Fruit fly (Drosophila melanogaster) whole organism, embryonic: ENCODE data around the gene nbs.

Source experiments
- ATbp ChIP-seq: fragments of 200-800 bp; sonication (Bioruptor generic); optimal IDR thresholded peaks from 2 replicates; lab custom pipeline; 2017; ENCODE audit warnings: missing biosample characterization, mild to moderate bottlenecking, missing genetic modification characterization, missing genetic modification reagents
- Bgb ChIP-seq: fragments of 200-800 bp; sonication (Bioruptor generic); IDR thresholded peaks from 2 replicates; pipeline ENCODE4 v1.3.6; 2022; ENCODE audit warnings: missing biosample characterization, missing genetic modification characterization; ENCODE audit not compliant: partially characterized antibody
- C15 ChIP-seq: fragments of 200-800 bp; sonication (Bioruptor generic); IDR thresholded peaks from 3 replicates; pipeline ENCODE4 v1.3.6; 2022; ENCODE audit warnings: missing biosample characterization, missing genetic modification characterization
- CG1603 ChIP-seq: fragments of 200-800 bp; sonication (Bioruptor generic); optimal IDR thresholded peaks from 2 replicates; lab custom pipeline; 2019; ENCODE audit warnings: missing biosample characterization, mild to moderate bottlenecking, missing genetic modification characterization, moderate library complexity
- CG16813 ChIP-seq: fragments of 200-800 bp; sonication (Bioruptor generic); IDR thresholded peaks from 3 replicates; pipeline ENCODE4 v1.3.6; 2022; ENCODE audit warnings: missing biosample characterization, missing genetic modification characterization; ENCODE audit not compliant: partially characterized antibody
- CG17612 ChIP-seq: fragments of 200-800 bp; sonication (Bioruptor generic); IDR thresholded peaks from 2 replicates; pipeline ENCODE4 v1.3.6; 2022; ENCODE audit warnings: missing biosample characterization, missing genetic modification characterization
- CG17802 ChIP-seq: fragments of 200-800 bp; sonication (Bioruptor generic); optimal IDR thresholded peaks from 2 replicates; lab custom pipeline; 2018; ENCODE audit warnings: missing biosample characterization, mild to moderate bottlenecking, missing genetic modification characterization, moderate library complexity
- CG30403 ChIP-seq: fragments of 200-800 bp; sonication (Bioruptor generic); optimal IDR thresholded peaks from 3 replicates; lab custom pipeline; 2016; ENCODE audit warnings: missing biosample characterization, missing genetic modification characterization
- CG34224 ChIP-seq: fragments of 200-800 bp; sonication (Bioruptor generic); IDR thresholded peaks from 3 replicates; pipeline ENCODE4 v1.3.6; 2022; ENCODE audit warnings: missing biosample characterization, missing genetic modification characterization; ENCODE audit not compliant: partially characterized antibody
- CG5245 ChIP-seq: fragments of 200-800 bp; sonication (Bioruptor generic); optimal IDR thresholded peaks from 3 replicates; lab custom pipeline; 2016; ENCODE audit warnings: missing biosample characterization, missing genetic modification characterization
- CG6791 ChIP-seq: fragments of 200-800 bp; sonication (Bioruptor generic); IDR thresholded peaks from 3 replicates; pipeline ENCODE4 v1.3.6; 2022; ENCODE audit warnings: missing biosample characterization, missing genetic modification characterization; ENCODE audit not compliant: partially characterized antibody
- CG6813 ChIP-seq: fragments of 200-800 bp; sonication (Bioruptor generic); optimal IDR thresholded peaks from 2 replicates; lab custom pipeline; 2017; ENCODE audit warnings: missing biosample characterization, missing genetic modification characterization, mild to moderate bottlenecking, moderate library complexity, missing genetic modification reagents
- CG7839 ChIP-seq: fragments of 200-800 bp; sonication (Bioruptor generic); optimal IDR thresholded peaks from 3 replicates; lab custom pipeline; 2018; ENCODE audit warnings: missing biosample characterization, mild to moderate bottlenecking, missing genetic modification characterization, moderate library complexity
- CG7928 ChIP-seq: fragments of 200-800 bp; sonication (Bioruptor generic); optimal IDR thresholded peaks from 2 replicates; lab custom pipeline; 2017; ENCODE audit warnings: missing biosample characterization, mild to moderate bottlenecking, missing genetic modification characterization
- CG8089 ChIP-seq: fragments of 200-800 bp; sonication (Bioruptor generic); optimal IDR thresholded peaks from 3 replicates; lab custom pipeline; 2016; ENCODE audit warnings: missing biosample characterization, missing genetic modification characterization
- CG8924 ChIP-seq: fragments of 200-800 bp; optimal IDR thresholded peaks from 3 replicates; lab custom pipeline; 2019; ENCODE audit warnings: missing biosample characterization, mild to moderate bottlenecking, missing genetic modification characterization, moderate library complexity
- Camta ChIP-seq: fragments of 200-800 bp; sonication (Bioruptor generic); optimal IDR thresholded peaks from 2 replicates; lab custom pipeline; 2016; ENCODE audit warnings: missing biosample characterization, missing genetic modification characterization
- Dip3 ChIP-seq: fragments of 200-800 bp; sonication (Bioruptor generic); optimal IDR thresholded peaks from 3 replicates; lab custom pipeline; 2016; ENCODE audit warnings: missing biosample characterization, missing genetic modification characterization
- Dp ChIP-seq: fragments of 200-800 bp; sonication (Bioruptor generic); optimal IDR thresholded peaks from 2 replicates; lab custom pipeline; 2018; ENCODE audit warnings: missing biosample characterization, mild to moderate bottlenecking, missing genetic modification characterization, moderate library complexity
- E2f2 ChIP-seq: fragments of 200-800 bp; sonication (Bioruptor generic); IDR thresholded peaks from 2 replicates; pipeline ENCODE4 v1.3.6; 2022; ENCODE audit warnings: missing biosample characterization, missing genetic modification characterization
- HLH4C ChIP-seq: fragments of 200-800 bp; sonication (Bioruptor generic); IDR thresholded peaks from 3 replicates; pipeline ENCODE4 v1.3.6; 2022; ENCODE audit warnings: missing biosample characterization, missing genetic modification characterization; ENCODE audit not compliant: partially characterized antibody
- Hsf ChIP-seq: fragments of 200-800 bp; sonication (Bioruptor generic); optimal IDR thresholded peaks from 3 replicates; lab custom pipeline; 2016; ENCODE audit warnings: missing biosample characterization, missing genetic modification characterization
- Lim3 ChIP-seq: fragments of 200-800 bp; sonication (Bioruptor generic); IDR thresholded peaks from 2 replicates; pipeline ENCODE4 v1.3.6; 2022; ENCODE audit warnings: missing biosample characterization, missing genetic modification characterization
- MBD-R2 ChIP-seq: fragments of 200-800 bp; sonication (Bioruptor generic); IDR thresholded peaks from 2 replicates; pipeline ENCODE4 v1.3.6; 2022; ENCODE audit warnings: missing biosample characterization, missing genetic modification characterization
- NC2α ChIP-seq: fragments of 200-800 bp; sonication (Bioruptor generic); optimal IDR thresholded peaks from 2 replicates; lab custom pipeline; 2016; ENCODE audit warnings: missing biosample characterization, missing genetic modification characterization
- Scr ChIP-seq: fragments of 200-800 bp; sonication (Bioruptor generic); IDR thresholded peaks from 2 replicates; pipeline ENCODE4 v1.3.6; 2022; ENCODE audit warnings: missing biosample characterization, missing genetic modification characterization; ENCODE audit not compliant: partially characterized antibody
- Ssrp ChIP-seq: fragments of 200-800 bp; sonication (Bioruptor generic); optimal IDR thresholded peaks from 2 replicates; lab custom pipeline; 2018; ENCODE audit warnings: missing biosample characterization, mild to moderate bottlenecking, missing genetic modification characterization, moderate library complexity
- bbx ChIP-seq: fragments of 200-800 bp; sonication (Bioruptor generic); IDR thresholded peaks from 2 replicates; pipeline ENCODE4 v1.3.6; 2022; ENCODE audit warnings: missing biosample characterization, missing genetic modification characterization; ENCODE audit not compliant: partially characterized antibody
- chm ChIP-seq: fragments of 200-800 bp; sonication (Bioruptor generic); IDR thresholded peaks from 2 replicates; pipeline ENCODE4 v1.3.6; 2022; ENCODE audit warnings: missing biosample characterization, missing genetic modification characterization
- ems ChIP-seq: fragments of 200-800 bp; sonication (Bioruptor generic); optimal IDR thresholded peaks from 3 replicates; lab custom pipeline; 2016; ENCODE audit warnings: missing biosample characterization, missing genetic modification characterization
- fd3F ChIP-seq: fragments of 200-800 bp; sonication (Bioruptor generic); optimal IDR thresholded peaks from 2 replicates; lab custom pipeline; 2018; ENCODE audit warnings: missing biosample characterization, mild to moderate bottlenecking, missing genetic modification characterization, moderate library complexity
- ftz-f1 ChIP-seq: fragments of 200-800 bp; sonication (Bioruptor generic); optimal IDR thresholded peaks from 2 replicates; lab custom pipeline; 2016; ENCODE audit warnings: missing biosample characterization, missing genetic modification characterization
- gem ChIP-seq: fragments of 200-800 bp; sonication (Bioruptor generic); optimal IDR thresholded peaks from 2 replicates; lab custom pipeline; 2019; ENCODE audit warnings: missing biosample characterization, mild to moderate bottlenecking, missing genetic modification characterization, moderate library complexity
- kay ChIP-seq: fragments of 200-800 bp; sonication (Bioruptor generic); optimal IDR thresholded peaks from 2 replicates; lab custom pipeline; 2016; ENCODE audit warnings: missing biosample characterization, missing genetic modification characterization
- kni ChIP-seq: fragments of 200-800 bp; sonication (Bioruptor generic); optimal IDR thresholded peaks from 3 replicates; lab custom pipeline; 2017; ENCODE audit warnings: mild to moderate bottlenecking, missing biosample characterization, missing genetic modification reagents, missing genetic modification characterization
- mirr ChIP-seq: fragments of 200-800 bp; sonication (Bioruptor generic); optimal IDR thresholded peaks from 3 replicates; lab custom pipeline; 2018; ENCODE audit warnings: missing biosample characterization, mild to moderate bottlenecking, missing genetic modification characterization
- nerfin-1 ChIP-seq: fragments of 200-800 bp; sonication (Bioruptor generic); optimal IDR thresholded peaks from 3 replicates; lab custom pipeline; 2019; ENCODE audit warnings: missing biosample characterization, mild to moderate bottlenecking, missing genetic modification characterization, moderate library complexity
- nerfin-2 ChIP-seq: fragments of 200-800 bp; sonication (Bioruptor generic); IDR thresholded peaks from 2 replicates; pipeline ENCODE4 v1.3.6; 2022; ENCODE audit warnings: missing biosample characterization, missing genetic modification characterization; ENCODE audit not compliant: partially characterized antibody
- nom ChIP-seq: fragments of 200-800 bp; sonication (Bioruptor generic); optimal IDR thresholded peaks from 2 replicates; lab custom pipeline; 2017; ENCODE audit warnings: missing biosample characterization, missing genetic modification characterization, mild to moderate bottlenecking, moderate library complexity, missing genetic modification reagents
- org-1 ChIP-seq: fragments of 200-800 bp; sonication (Bioruptor generic); optimal IDR thresholded peaks from 2 replicates; lab custom pipeline; 2017; ENCODE audit warnings: missing biosample characterization, missing genetic modification characterization
- otp ChIP-seq: fragments of 200-800 bp; sonication (Bioruptor generic); IDR thresholded peaks from 3 replicates; pipeline ENCODE4, ENCODE4 v1.3.6; 2022; ENCODE audit warnings: missing biosample characterization, missing genetic modification characterization
- psq ChIP-seq: fragments of 200-800 bp; sonication (Bioruptor generic); optimal IDR thresholded peaks from 2 replicates; lab custom pipeline; 2017; ENCODE audit warnings: missing biosample characterization, missing genetic modification characterization
- ranshi ChIP-seq: fragments of 200-800 bp; sonication (Bioruptor generic); IDR thresholded peaks from 2 replicates; pipeline ENCODE4 v1.3.6; 2022; ENCODE audit warnings: missing biosample characterization, missing genetic modification characterization
- sens ChIP-seq: fragments of 200-800 bp; sonication (Bioruptor generic); peaks from one replicate; lab custom pipeline; 2016; ENCODE audit warnings: missing biosample characterization, missing genetic modification characterization
- sqz ChIP-seq: fragments of 200-800 bp; sonication (Bioruptor generic); optimal IDR thresholded peaks from 3 replicates; lab custom pipeline; 2018; ENCODE audit warnings: missing biosample characterization, mild to moderate bottlenecking, missing genetic modification characterization
- stwl ChIP-seq: fragments of 200-800 bp; sonication (Bioruptor generic); optimal IDR thresholded peaks from 3 replicates; lab custom pipeline; 2018; ENCODE audit warnings: missing biosample characterization, mild to moderate bottlenecking, missing genetic modification characterization, moderate library complexity
- tap ChIP-seq: fragments of 200-800 bp; optimal IDR thresholded peaks from 3 replicates; lab custom pipeline; 2019; ENCODE audit warnings: missing biosample characterization, mild to moderate bottlenecking, missing genetic modification characterization, moderate library complexity
- tgo ChIP-seq: fragments of 200-800 bp; sonication (Bioruptor generic); IDR thresholded peaks from 3 replicates; pipeline ENCODE4 v1.3.6; 2022; ENCODE audit warnings: missing biosample characterization, missing genetic modification characterization
- zen ChIP-seq: fragments of 200-800 bp; sonication (Bioruptor generic); optimal IDR thresholded peaks from 3 replicates; lab custom pipeline; 2018; ENCODE audit warnings: missing biosample characterization, mild to moderate bottlenecking, missing genetic modification characterization, moderate library complexity

nbs gene

DNA sequence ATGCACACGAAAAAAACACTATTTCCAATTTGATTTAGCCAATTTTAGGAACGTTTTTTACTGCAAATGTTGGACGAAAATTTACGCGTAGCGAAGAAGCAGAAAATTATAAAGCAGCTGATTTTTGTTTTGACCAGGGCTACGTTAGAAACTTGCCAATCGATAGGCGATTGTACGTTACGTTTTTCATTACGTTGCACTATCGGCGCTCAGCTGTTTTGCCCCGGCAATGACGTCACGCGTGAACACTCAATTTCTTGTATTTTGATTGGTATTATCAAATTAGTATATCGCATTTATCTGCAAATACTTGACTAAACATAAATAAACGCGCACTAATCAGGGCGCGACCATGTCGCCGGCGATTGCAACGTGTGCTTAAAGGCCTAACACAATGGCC, 44.0 kb downstream of the nbs start, which contains the start of the genes fry and CG16717 (continued):
- TF ChIP-seq CG7839 (no peak), stwl (tag; lab: Kevin White, UChicago) (peak; percentile 67), bbx (GFP tag; lab: Robert Waterston, UW) (peak; percentile 61; the same call in 1 of the 2 replicates), Dp (peak; percentile 31), org-1 (GFP tag; lab: Kevin White, UChicago) (no peak), ems (GFP tag; lab: Kevin White, UChicago) (no peak), fd3F (GFP tag; lab: Kevin White, UChicago) (no peak), Bgb (GFP tag; lab: Robert Waterston, UW) (peak; percentile 68; the same call in 1 of the 2 replicates), CG17612 (no peak), Lim3 (GFP tag; lab: Robert Waterston, UW) (no peak), E2f2 (peak; percentile 16; the same call in 1 of the 2 replicates), ranshi (GFP tag; lab: Robert Waterston, UW) (no peak), CG34224 (GFP tag; lab: Robert Waterston, UW) (peak; percentile 90), Scr (peak; percentile 66), Camta (GFP tag; lab: Kevin White, UChicago) (no peak), MBD-R2 (GFP tag; lab: Robert Waterston, UW) (peak; percentile 92), nerfin-2 (no peak), CG6791 (GFP tag; lab: Robert Waterston, UW) (peak; percentile 67), HLH4C (peak; percentile 56), CG16813 (GFP tag; lab: Robert Waterston, UW) (peak; percentile 44; the same call in 1 of the 3 replicates), CG7928 (GFP tag; lab: Kevin White, UChicago) (peak; percentile 93), NC2α (no peak), mirr (GFP tag; lab: Kevin White, UChicago) (peak; percentile 51)

DNA sequence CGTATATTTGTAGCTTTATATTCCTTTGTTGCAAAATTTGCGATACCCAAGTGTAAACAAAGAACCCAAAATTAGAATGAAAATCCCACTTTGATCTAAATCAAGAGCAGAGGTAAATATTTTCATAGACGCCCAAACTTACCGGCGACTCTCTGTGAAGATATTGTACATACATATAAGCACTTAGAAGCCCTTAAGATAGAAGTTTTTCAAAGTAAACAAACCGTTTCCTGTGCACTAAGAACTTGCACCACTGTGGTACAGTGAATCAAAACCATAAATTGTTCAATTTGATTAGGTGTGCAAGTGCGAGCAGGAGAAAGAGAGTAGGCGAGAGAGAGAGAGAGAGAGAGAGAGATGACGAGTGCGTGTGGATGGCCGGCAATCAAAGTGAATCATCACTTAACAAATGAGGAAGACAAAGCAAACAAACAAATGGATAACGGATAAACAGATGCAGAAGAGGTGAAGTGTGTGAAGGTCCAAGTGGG, 44.9 kb downstream of the nbs start:
- TF ChIP-seq nerfin-1 (tag; lab: Kevin White, UChicago): peak; percentile 9
- no peak for TF ChIP-seq otp
- no peak for TF ChIP-seq tgo (GFP tag; lab: Robert Waterston, UW)
- 0 out of 2 replicates have a peak, but pooled peaks have one; percentile 7 for TF ChIP-seq chm (GFP tag; lab: Robert Waterston, UW)
- no peak for TF ChIP-seq Dip3
- peak; percentile 29 for TF ChIP-seq CG8924 (tag; lab: Kevin White, UChicago)
- TF ChIP-seq ATbp: peak; percentile 41
- TF ChIP-seq ftz-f1 (GFP tag; lab: Kevin White, UChicago): no peak
- peak; percentile 8 for TF ChIP-seq Ssrp (tag; lab: Kevin White, UChicago)
- TF ChIP-seq sens (GFP tag; lab: Kevin White, UChicago): peak; percentile 86
- peak; percentile 24 for TF ChIP-seq kni (GFP tag; lab: Kevin White, UChicago)
- peak; percentile 2 for TF ChIP-seq tap
- TF ChIP-seq CG5245 (GFP tag; lab: Kevin White, UChicago): no peak
- TF ChIP-seq CG34224 (GFP tag; lab: Robert Waterston, UW): peak; percentile 39; the same call in 1 of the 3 replicates
- TF ChIP-seq zen (tag; lab: Kevin White, UChicago): peak; percentile 4
- TF ChIP-seq kay (GFP tag; lab: Kevin White, UChicago): peak; percentile 88
- peak; percentile 10 for TF ChIP-seq Hsf
- peak; percentile 6; the same call in 1 of the 2 replicates for TF ChIP-seq Bgb (GFP tag; lab: Robert Waterston, UW)
- peak; percentile 13 for TF ChIP-seq sqz (GFP tag; lab: Kevin White, UChicago)
- TF ChIP-seq C15: no peak
- no peak for TF ChIP-seq CG30403
- peak; percentile 3 for TF ChIP-seq psq (GFP tag; lab: Kevin White, UChicago)
- TF ChIP-seq gem (tag; lab: Kevin White, UChicago): peak; percentile 18
- TF ChIP-seq CG6813 (GFP tag; lab: Kevin White, UChicago): peak; percentile 4
- peak; percentile 3 for TF ChIP-seq CG8089 (GFP tag; lab: Kevin White, UChicago)
- peak; percentile 19 for TF ChIP-seq nom
- no peak for TF ChIP-seq CG17802
- TF ChIP-seq CG1603 (tag; lab: Kevin White, UChicago): peak; percentile 36
